Fruit fly (Drosophila melanogaster) whole organism, pupa: Measurements from ENCODE around the gene Or9a.

Experiments used
- CG10348 ChIP-seq: fragments of 200-800 bp; sonication (Bioruptor generic); IDR thresholded peaks from 2 replicates; pipeline ENCODE4 v1.3.6; 2022; ENCODE audit warnings: missing biosample characterization, missing genetic modification characterization
- CG12605 ChIP-seq: fragments of 200-800 bp; sonication (Bioruptor generic); IDR thresholded peaks from 2 replicates; pipeline ENCODE4 v1.3.6; 2022; ENCODE audit warnings: missing biosample characterization, missing genetic modification characterization
- CG13204 ChIP-seq: fragments of 200-800 bp; sonication (Bioruptor generic); optimal IDR thresholded peaks from 2 replicates; lab custom pipeline; 2018; ENCODE audit warnings: missing biosample characterization, mild to moderate bottlenecking, missing genetic modification characterization, moderate library complexity
- CG14655 ChIP-seq: fragments of 200-800 bp; sonication (Bioruptor generic); optimal IDR thresholded peaks from 3 replicates; lab custom pipeline; 2017; ENCODE audit warnings: mild to moderate bottlenecking, missing biosample characterization, missing genetic modification reagents, missing genetic modification characterization
- CG15710 ChIP-seq: fragments of 200-800 bp; sonication (Bioruptor generic); optimal IDR thresholded peaks from 2 replicates; lab custom pipeline; 2018; ENCODE audit warnings: missing biosample characterization, mild to moderate bottlenecking, missing genetic modification characterization, moderate library complexity
- CG17806 ChIP-seq: fragments of 200-800 bp; sonication (Bioruptor generic); optimal IDR thresholded peaks from 2 replicates; lab custom pipeline; 2018; ENCODE audit warnings: missing biosample characterization, mild to moderate bottlenecking, missing genetic modification characterization, moderate library complexity
- CG34367 ChIP-seq: fragments of 200-800 bp; sonication (Bioruptor generic); optimal IDR thresholded peaks from 2 replicates; lab custom pipeline; 2018; ENCODE audit warnings: missing biosample characterization, mild to moderate bottlenecking, missing genetic modification characterization
- CG4496 ChIP-seq: fragments of 200-800 bp; sonication (Bioruptor generic); IDR thresholded peaks from 3 replicates; pipeline ENCODE4 v1.3.6; 2022; ENCODE audit warnings: missing biosample characterization, missing genetic modification characterization
- CG8159 ChIP-seq: fragments of 200-800 bp; sonication (Bioruptor generic); optimal IDR thresholded peaks from 3 replicates; lab custom pipeline; 2018; ENCODE audit warnings: missing biosample characterization, mild to moderate bottlenecking, missing genetic modification characterization, moderate library complexity
- CG8301 ChIP-seq: fragments of 200-800 bp; sonication (Bioruptor generic); optimal IDR thresholded peaks from 2 replicates; lab custom pipeline; 2018; ENCODE audit warnings: missing biosample characterization, mild to moderate bottlenecking, missing genetic modification characterization
- EcR ChIP-seq: fragments of 200-800 bp; sonication (Bioruptor generic); optimal IDR thresholded peaks from 3 replicates; lab custom pipeline; 2019; ENCODE audit warnings: missing biosample characterization, missing genetic modification characterization, mild to moderate bottlenecking, moderate library complexity, missing genetic modification reagents
- Ets98B ChIP-seq: fragments of 200-800 bp; sonication (Bioruptor generic); IDR thresholded peaks from 2 replicates; pipeline ENCODE4 v1.3.6; 2022; ENCODE audit warnings: missing biosample characterization, missing genetic modification characterization
- Pif1A ChIP-seq: fragments of 200-800 bp; sonication (Bioruptor generic); optimal IDR thresholded peaks from 3 replicates; lab custom pipeline; 2016; ENCODE audit warnings: missing biosample characterization, missing genetic modification characterization
- Pif1B ChIP-seq: fragments of 200-800 bp; sonication (Bioruptor generic); optimal IDR thresholded peaks from 3 replicates; lab custom pipeline; 2016; ENCODE audit warnings: missing biosample characterization, missing genetic modification characterization
- Snoo ChIP-seq: fragments of 200-800 bp; sonication (Bioruptor generic); optimal IDR thresholded peaks from 3 replicates; lab custom pipeline; 2017; ENCODE audit warnings: missing biosample characterization, mild to moderate bottlenecking, missing genetic modification characterization, inconsistent platforms
- fd96Ca ChIP-seq: fragments of 200-800 bp; sonication (Bioruptor generic); IDR thresholded peaks from 3 replicates; pipeline ENCODE4 v1.3.6; 2022; ENCODE audit warnings: missing biosample characterization, missing genetic modification characterization

The Or9a gene

DNA sequence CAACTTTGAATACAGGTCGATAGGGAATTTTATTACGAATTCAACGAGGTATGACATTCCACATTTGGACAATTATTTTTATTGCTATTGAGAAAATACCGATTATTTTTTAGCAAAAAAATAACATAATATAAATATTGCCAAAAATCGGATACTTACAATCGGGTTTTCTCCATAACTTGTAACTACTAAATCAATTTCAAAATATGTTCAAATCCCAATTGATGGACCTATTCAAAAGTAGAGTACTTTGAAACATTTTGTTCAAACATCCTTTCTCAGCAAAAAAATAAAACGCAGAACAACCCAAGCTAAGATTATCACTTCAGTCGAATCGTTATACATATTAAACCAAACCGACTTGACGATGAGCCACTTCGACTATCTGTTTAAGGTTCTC lies 42.3 kb downstream of the Or9a start, which contains the start of gene RabX2:
Gene RabX2 (plus strand): TSS at position 301 of the 400 bp plus-strand sequence.
- TF ChIP-seq Snoo (tag; lab: Kevin White, UChicago) (no peak), CG14655 (no peak), CG10348 (GFP tag; lab: Robert Waterston, UW) (no peak), CG4496 (GFP tag; lab: Robert Waterston, UW) (no peak), fd96Ca (GFP tag; lab: Robert Waterston, UW) (no peak), CG12605 (GFP tag; lab: Robert Waterston, UW) (no peak), CG34367 (tag; lab: Kevin White, UChicago) (no peak), CG8301 (tag; lab: Kevin White, UChicago) (no peak), CG8159 (tag; lab: Kevin White, UChicago) (no peak), EcR (GFP tag; lab: Kevin White, UChicago) (no peak), CG15710 (tag; lab: Kevin White, UChicago) (no peak), CG13204 (no peak), Pif1A (GFP tag; lab: Kevin White, UChicago) (no peak), Pif1B (no peak), CG17806 (tag; lab: Kevin White, UChicago) (no peak), Ets98B (GFP tag; lab: Robert Waterston, UW) (no peak)
- TF ChIP-seq, all 21 proteins: peak for 0
